Worm (Caenorhabditis elegans): Measurements from ENCODE around the gene str-124.

The str-124 gene

ce11 chrX:12787624-12788023, at the start of gene str-124:
Gene str-124, plus strand, starts transcription at chrX:12787924.
- TF ChIP-seq pqm-1 (tag; optimal IDR thresholded peaks at IDR 0.05) (no peak), fkh-10 (GFP tag; optimal IDR thresholded peaks at IDR 0.05) (no peak)

ce11 chrX:12738454-12738853, 49.3 kb upstream of the str-124 start, which contains the start of gene pgp-13:
Gene pgp-13, plus strand, starts transcription at chrX:12738754.
- TF ChIP-seq ceh-48 (tag; optimal IDR thresholded peaks at IDR 0.05), result no peak
- TF ChIP-seq hlh-8 (tag; optimal IDR thresholded peaks at IDR 0.05), result no peak
- TF ChIP-seq pros-1 (tag; optimal IDR thresholded peaks at IDR 0.05), result no peak
- TF ChIP-seq zip-5 (tag; optimal IDR thresholded peaks at IDR 0.05), result no peak
- TF ChIP-seq pax-1 (tag; optimal IDR thresholded peaks at IDR 0.05), result no peak
- TF ChIP-seq unc-86 (tag; optimal IDR thresholded peaks at IDR 0.05), result no peak
- TF ChIP-seq pat-9 (tag; optimal IDR thresholded peaks at IDR 0.05), result no peak
- no peak for TF ChIP-seq sdc-2 (tag; optimal IDR thresholded peaks at IDR 0.05)

- no peak for TF ChIP-seq K09A11.1 (tag; optimal IDR thresholded peaks at IDR 0.05; ENCODE audit: insufficient read depth)
- peak; percentile 1 for TF ChIP-seq sdc-2 (tag; optimal IDR thresholded peaks at IDR 0.05)
These were observed 38.0 kb upstream of the str-124 start, which contains the start of gene pgp-14 for ce11 chrX:12749530-12750240. Gene pgp-14, minus strand, starts transcription at chrX:12749580.

- TF ChIP-seq lin-11 (tag; optimal IDR thresholded peaks at IDR 0.05), result no peak
- TF ChIP-seq pax-1 (tag; optimal IDR thresholded peaks at IDR 0.05), result no peak
- TF ChIP-seq pat-9 (tag; optimal IDR thresholded peaks at IDR 0.05), result no peak
- TF ChIP-seq gmeb-2 (tag; optimal IDR thresholded peaks at IDR 0.05), result no peak
- TF ChIP-seq sox-4 (tag; optimal IDR thresholded peaks at IDR 0.05), result no peak
- TF ChIP-seq rnt-1 (tag; optimal IDR thresholded peaks at IDR 0.05), result no peak
- no peak for TF ChIP-seq dve-1 (tag; optimal IDR thresholded peaks at IDR 0.05)
- TF ChIP-seq ztf-16 (tag; optimal IDR thresholded peaks at IDR 0.05), result no peak
- no peak for TF ChIP-seq pag-3 (tag; optimal IDR thresholded peaks at IDR 0.05; ENCODE audit: borderline replicate concordance)
- TF ChIP-seq C38D4.7 (GFP tag; optimal IDR thresholded peaks at IDR 0.05), result no peak
- no peak for TF ChIP-seq ets-4 (tag; optimal IDR thresholded peaks at IDR 0.05)
- no peak for TF ChIP-seq C08G9.2 (tag; optimal IDR thresholded peaks at IDR 0.05)
- no peak for TF ChIP-seq ref-2 (tag; optimal IDR thresholded peaks at IDR 0.05)
- TF ChIP-seq odd-2 (tag; optimal IDR thresholded peaks at IDR 0.05), result no peak
- TF ChIP-seq K02D7.2 (tag; optimal IDR thresholded peaks at IDR 0.05), result no peak
- no peak for TF ChIP-seq unc-86 (tag; optimal IDR thresholded peaks at IDR 0.05)
- TF ChIP-seq ceh-34 (tag; optimal IDR thresholded peaks at IDR 0.05), result no peak
- no peak for TF ChIP-seq pha-4 (tag; optimal IDR thresholded peaks at IDR 0.05)
These were observed 36.9 kb upstream of the str-124 start for ce11 chrX:12750805-12751204.

ce11 chrX:12754043-12754442, 33.7 kb upstream of the str-124 start:
- no peak for TF ChIP-seq K02D7.2 (tag; optimal IDR thresholded peaks at IDR 0.05)

ce11 chrX:12755021-12755420, 32.7 kb upstream of the str-124 start:
- TF ChIP-seq fkh-10 (GFP tag; optimal IDR thresholded peaks at IDR 0.05), result no peak

- TF ChIP-seq ceh-22 (tag; optimal IDR thresholded peaks at IDR 0.05) (no peak), hlh-30 (tag; optimal IDR thresholded peaks at IDR 0.05; ENCODE audit: insufficient read depth) (no peak), ama-1 (optimal IDR thresholded peaks at IDR 0.05) (no peak), ceh-45 (GFP tag; IDR thresholded peaks at IDR 0.05) (no peak), ceh-34 (tag; optimal IDR thresholded peaks at IDR 0.05) (no peak), ets-4 (tag; optimal IDR thresholded peaks at IDR 0.05) (no peak), unc-55 (GFP tag; optimal IDR thresholded peaks at IDR 0.05) (no peak), C38D4.7 (GFP tag; optimal IDR thresholded peaks at IDR 0.05) (no peak), sox-2 (GFP tag; IDR thresholded peaks at IDR 0.05) (no peak), ztf-16 (tag; optimal IDR thresholded peaks at IDR 0.05) (no peak), C08G9.2 (tag; optimal IDR thresholded peaks at IDR 0.05) (no peak), zip-5 (tag; optimal IDR thresholded peaks at IDR 0.05) (no peak), odd-2 (tag; optimal IDR thresholded peaks at IDR 0.05) (no peak), hlh-13 (GFP tag; optimal IDR thresholded peaks at IDR 0.05) (no peak), ceh-14 (tag; optimal IDR thresholded peaks at IDR 0.05) (no peak), hlh-15 (tag; optimal IDR thresholded peaks at IDR 0.05) (no peak), ceh-48 (tag; optimal IDR thresholded peaks at IDR 0.05) (no peak), unc-86 (tag; optimal IDR thresholded peaks at IDR 0.05) (no peak), nfya-1 (tag; optimal IDR thresholded peaks at IDR 0.05) (no peak)
These were observed 28.7 kb upstream of the str-124 start for ce11 chrX:12759010-12759409.
